Fruit fly (Drosophila melanogaster) whole organism, prepupa: ENCODE measurements around the gene Sodh2.
A peak's percentile ranks its signal among the peaks of the same experiment; 100 is the strongest.

Experiments used
- Blimp-1 ChIP-seq: fragments of 200-800 bp; sonication (Bioruptor generic); optimal IDR thresholded peaks from 3 replicates; lab custom pipeline; 2017; ENCODE audit warnings: missing biosample characterization, missing genetic modification characterization, mild to moderate bottlenecking, moderate library complexity, missing genetic modification reagents
- CG10631 ChIP-seq: fragments of 200-800 bp; sonication (Bioruptor generic); optimal IDR thresholded peaks from 2 replicates; lab custom pipeline; 2016; ENCODE audit warnings: missing biosample characterization, missing genetic modification characterization
- CG10669 ChIP-seq: fragments of 200-800 bp; sonication (Bioruptor generic); optimal IDR thresholded peaks from 3 replicates; lab custom pipeline; 2018; ENCODE audit warnings: missing biosample characterization, mild to moderate bottlenecking, missing genetic modification characterization, moderate library complexity
- CG11294 ChIP-seq: fragments of 200-800 bp; sonication (Bioruptor generic); IDR thresholded peaks from 2 replicates; pipeline ENCODE4 v1.3.6; 2022; ENCODE audit warnings: missing biosample characterization, missing genetic modification characterization
- CG11902 ChIP-seq: fragments of 200-800 bp; sonication (Bioruptor generic); optimal IDR thresholded peaks from 3 replicates; lab custom pipeline; 2016; ENCODE audit warnings: missing biosample characterization, missing genetic modification characterization
- CG15336 ChIP-seq: fragments of 200-800 bp; sonication (Bioruptor generic); IDR thresholded peaks from 2 replicates; pipeline ENCODE4 v1.3.6; 2022; ENCODE audit warnings: missing biosample characterization, missing genetic modification characterization
- CG1621 ChIP-seq: fragments of 200-800 bp; sonication (Bioruptor generic); optimal IDR thresholded peaks from 3 replicates; lab custom pipeline; 2018; ENCODE audit warnings: missing biosample characterization, mild to moderate bottlenecking, missing genetic modification characterization
- CG16779 ChIP-seq: fragments of 200-800 bp; sonication (Bioruptor generic); optimal IDR thresholded peaks from 3 replicates; lab custom pipeline; 2017; ENCODE audit warnings: missing biosample characterization, mild to moderate bottlenecking, missing genetic modification characterization
- CG31627 ChIP-seq: fragments of 200-800 bp; sonication (Bioruptor generic); optimal IDR thresholded peaks from 3 replicates; lab custom pipeline; 2016; ENCODE audit warnings: missing biosample characterization, missing genetic modification characterization
- CG34406 ChIP-seq: fragments of 200-800 bp; sonication (Bioruptor generic); optimal IDR thresholded peaks from 3 replicates; lab custom pipeline; 2016; ENCODE audit warnings: missing biosample characterization, missing genetic modification characterization
- CG4318 ChIP-seq: fragments of 200-800 bp; sonication (Bioruptor generic); optimal IDR thresholded peaks from 3 replicates; lab custom pipeline; 2017; ENCODE audit warnings: missing biosample characterization, mild to moderate bottlenecking, missing genetic modification characterization
- CG6163 ChIP-seq: fragments of 200-800 bp; sonication (Bioruptor generic); IDR thresholded peaks from 3 replicates; pipeline ENCODE4 v1.3.6; 2022; ENCODE audit warnings: missing biosample characterization, missing genetic modification characterization
- CG6792 ChIP-seq: fragments of 200-800 bp; sonication (Bioruptor generic); optimal IDR thresholded peaks from 3 replicates; lab custom pipeline; 2016; ENCODE audit warnings: missing biosample characterization, missing genetic modification characterization
- CG6808 ChIP-seq: fragments of 200-800 bp; sonication (Bioruptor generic); optimal IDR thresholded peaks from 3 replicates; lab custom pipeline; 2017; ENCODE audit warnings: missing biosample characterization, missing genetic modification characterization, mild to moderate bottlenecking, moderate library complexity, missing genetic modification reagents
- CG6854 ChIP-seq: fragments of 200-800 bp; sonication (Bioruptor generic); optimal IDR thresholded peaks from 2 replicates; lab custom pipeline; 2017; ENCODE audit warnings: missing biosample characterization, mild to moderate bottlenecking, missing genetic modification characterization
- CG7368 ChIP-seq: fragments of 200-800 bp; sonication (Bioruptor generic); optimal IDR thresholded peaks from 3 replicates; lab custom pipeline; 2016; ENCODE audit warnings: missing biosample characterization, missing genetic modification characterization
- CG8119 ChIP-seq: fragments of 200-800 bp; sonication (Bioruptor generic); IDR thresholded peaks from 3 replicates; pipeline ENCODE4 v1.3.6; 2022; ENCODE audit warnings: missing biosample characterization, missing genetic modification characterization
- CG8319 ChIP-seq: fragments of 200-800 bp; sonication (Bioruptor generic); optimal IDR thresholded peaks from 3 replicates; lab custom pipeline; 2016; ENCODE audit warnings: missing biosample characterization, missing genetic modification characterization
- CG8632 ChIP-seq: fragments of 200-800 bp; sonication (Bioruptor generic); optimal IDR thresholded peaks from 3 replicates; lab custom pipeline; 2016; ENCODE audit warnings: missing biosample characterization, missing genetic modification characterization
- CG9139 ChIP-seq: fragments of 200-800 bp; sonication (Bioruptor generic); optimal IDR thresholded peaks from 3 replicates; lab custom pipeline; 2017; ENCODE audit warnings: missing biosample characterization, mild to moderate bottlenecking, missing genetic modification characterization
- Eip75B ChIP-seq: fragments of 200-800 bp; sonication (Bioruptor generic); optimal IDR thresholded peaks from 3 replicates; lab custom pipeline; 2016; ENCODE audit warnings: missing biosample characterization, missing genetic modification characterization
- Eip78C ChIP-seq: fragments of 200-800 bp; sonication (Bioruptor generic); peaks from one replicate; lab custom pipeline; 2016; ENCODE audit warnings: missing biosample characterization, missing genetic modification characterization
- Eip93F ChIP-seq: fragments of 200-800 bp; sonication (Bioruptor generic); optimal IDR thresholded peaks from 2 replicates; lab custom pipeline; 2016; ENCODE audit warnings: missing biosample characterization, mild to moderate bottlenecking, missing genetic modification characterization
- Ets21C ChIP-seq: fragments of 200-800 bp; sonication (Bioruptor generic); optimal IDR thresholded peaks from 3 replicates; lab custom pipeline; 2016; ENCODE audit warnings: missing biosample characterization, missing genetic modification characterization
- Ets96B ChIP-seq: fragments of 200-800 bp; optimal IDR thresholded peaks from 2 replicates; lab custom pipeline; 2019; ENCODE audit warnings: missing biosample characterization, mild to moderate bottlenecking, missing genetic modification characterization, moderate library complexity
- Gug ChIP-seq: fragments of 200-800 bp; sonication (Bioruptor generic); IDR thresholded peaks from 2 replicates; pipeline ENCODE4 v1.3.6; 2022; ENCODE audit warnings: missing biosample characterization, missing genetic modification characterization
- Hr39 ChIP-seq: fragments of 200-800 bp; sonication (Bioruptor generic); optimal IDR thresholded peaks from 2 replicates; lab custom pipeline; 2016; ENCODE audit warnings: missing biosample characterization, missing genetic modification characterization
- Hr4 ChIP-seq: fragments of 200-800 bp; sonication (Bioruptor generic); optimal IDR thresholded peaks from 3 replicates; lab custom pipeline; 2016; ENCODE audit warnings: missing biosample characterization, missing genetic modification characterization
- Lpt ChIP-seq: fragments of 200-800 bp; sonication (Bioruptor generic); optimal IDR thresholded peaks from 3 replicates; lab custom pipeline; 2016; ENCODE audit warnings: missing biosample characterization, missing genetic modification characterization
- Met ChIP-seq: fragments of 200-800 bp; sonication (Bioruptor generic); optimal IDR thresholded peaks from 3 replicates; lab custom pipeline; 2016; ENCODE audit warnings: missing biosample characterization, missing genetic modification characterization
- Smox ChIP-seq: fragments of 200-800 bp; sonication (Bioruptor generic); optimal IDR thresholded peaks from 3 replicates; lab custom pipeline; 2016; ENCODE audit warnings: missing biosample characterization, missing genetic modification characterization
- Sox102F ChIP-seq: fragments of 200-800 bp; sonication (Bioruptor generic); optimal IDR thresholded peaks from 2 replicates; lab custom pipeline; 2016; ENCODE audit warnings: missing biosample characterization, mild to moderate bottlenecking, missing genetic modification characterization
- Sox14 ChIP-seq: fragments of 200-800 bp; sonication (Bioruptor generic); optimal IDR thresholded peaks from 3 replicates; lab custom pipeline; 2016; ENCODE audit warnings: missing biosample characterization, missing genetic modification characterization
- Sox15 ChIP-seq: fragments of 200-800 bp; sonication (Bioruptor generic); optimal IDR thresholded peaks from 3 replicates; lab custom pipeline; 2016; ENCODE audit warnings: missing biosample characterization, missing genetic modification characterization
- achi ChIP-seq: fragments of 200-800 bp; sonication (Bioruptor generic); optimal IDR thresholded peaks from 3 replicates; lab custom pipeline; 2016; ENCODE audit warnings: missing biosample characterization, missing genetic modification characterization
- acj6 ChIP-seq: fragments of 200-800 bp; sonication (Bioruptor generic); optimal IDR thresholded peaks from 3 replicates; lab custom pipeline; 2016; ENCODE audit warnings: missing biosample characterization, missing genetic modification characterization
- cyc ChIP-seq: fragments of 200-800 bp; sonication (Bioruptor generic); optimal IDR thresholded peaks from 3 replicates; lab custom pipeline; 2016; ENCODE audit warnings: missing biosample characterization, missing genetic modification characterization
- dac ChIP-seq: fragments of 200-800 bp; sonication (Bioruptor generic); optimal IDR thresholded peaks from 2 replicates; lab custom pipeline; 2017; ENCODE audit warnings: missing biosample characterization, mild to moderate bottlenecking, missing genetic modification characterization
- dsx ChIP-seq: fragments of 200-800 bp; optimal IDR thresholded peaks from 3 replicates; lab custom pipeline; 2019; ENCODE audit warnings: missing biosample characterization, mild to moderate bottlenecking, missing genetic modification characterization, moderate library complexity; ENCODE audit not compliant: poor library complexity, severe bottlenecking
- eg ChIP-seq: fragments of 200-800 bp; sonication (Bioruptor generic); IDR thresholded peaks from 3 replicates; pipeline ENCODE4 v1.3.6; 2022; ENCODE audit warnings: missing biosample characterization, missing genetic modification characterization
- esn ChIP-seq: fragments of 200-800 bp; sonication (Bioruptor generic); optimal IDR thresholded peaks from 2 replicates; lab custom pipeline; 2016; ENCODE audit warnings: missing biosample characterization, mild to moderate bottlenecking, missing genetic modification characterization, moderate library complexity
- fd59A ChIP-seq: fragments of 200-800 bp; sonication (Bioruptor generic); optimal IDR thresholded peaks from 2 replicates; lab custom pipeline; 2017; ENCODE audit warnings: missing biosample characterization, mild to moderate bottlenecking, missing genetic modification characterization, missing genetic modification reagents
- fd85E ChIP-seq: fragments of 200-800 bp; sonication (Bioruptor generic); optimal IDR thresholded peaks from 3 replicates; lab custom pipeline; 2016; ENCODE audit warnings: missing biosample characterization, missing genetic modification characterization
- fkh ChIP-seq: fragments of 200-800 bp; sonication (Bioruptor generic); optimal IDR thresholded peaks from 3 replicates; lab custom pipeline; 2017; ENCODE audit warnings: missing biosample characterization, mild to moderate bottlenecking, missing genetic modification characterization, moderate library complexity
- lz ChIP-seq: fragments of 200-800 bp; sonication (Bioruptor generic); optimal IDR thresholded peaks from 3 replicates; lab custom pipeline; 2016; ENCODE audit warnings: missing biosample characterization, missing genetic modification characterization
- net ChIP-seq: fragments of 200-800 bp; sonication (Bioruptor generic); optimal IDR thresholded peaks from 3 replicates; lab custom pipeline; 2016; ENCODE audit warnings: missing biosample characterization, missing genetic modification characterization
- pdm3 ChIP-seq: fragments of 200-800 bp; sonication (Bioruptor generic); optimal IDR thresholded peaks from 3 replicates; lab custom pipeline; 2016; ENCODE audit warnings: missing biosample characterization, missing genetic modification characterization
- salr ChIP-seq, 2 experiments: fragments of 200-800 bp; sonication (Bioruptor generic); optimal IDR thresholded peaks; 3 replicates each; lab custom pipeline; 2016 to 2018; ENCODE audit warnings: missing biosample characterization in 2 of 2, missing genetic modification characterization in 2 of 2, mild to moderate bottlenecking in 1 of 2
- spab ChIP-seq: fragments of 200-800 bp; sonication (Bioruptor generic); optimal IDR thresholded peaks from 2 replicates; lab custom pipeline; 2017; ENCODE audit warnings: missing biosample characterization, mild to moderate bottlenecking, missing genetic modification characterization, missing genetic modification reagents
- svp ChIP-seq: fragments of 200-800 bp; sonication (Bioruptor generic); peaks from one replicate; lab custom pipeline; 2016; ENCODE audit warnings: missing biosample characterization, missing genetic modification characterization
- topi ChIP-seq: fragments of 200-800 bp; sonication (Bioruptor generic); optimal IDR thresholded peaks from 3 replicates; lab custom pipeline; 2016; ENCODE audit warnings: missing biosample characterization, missing genetic modification characterization
- vri ChIP-seq: fragments of 200-800 bp; sonication (Bioruptor generic); optimal IDR thresholded peaks from 3 replicates; lab custom pipeline; 2016; ENCODE audit warnings: missing biosample characterization, mild to moderate bottlenecking, missing genetic modification characterization

Gene Sodh2

dm6 chr3R:10881824-10882559, 5.8 kb downstream of the Sodh2 start, which contains the start of gene Tpc1:
Gene Tpc1, minus strand, starts transcription at chr3R:10882188.
- peak; percentile 45 for TF ChIP-seq pdm3 (GFP tag; lab: Kevin White, UChicago)
- peak; percentile 15 for TF ChIP-seq cyc
- TF ChIP-seq Ets21C = peak; percentile 36
- peak; percentile 80 for TF ChIP-seq CG6854
- peak; percentile 42 for TF ChIP-seq Sox102F (GFP tag; lab: Kevin White, UChicago)
- no peak for TF ChIP-seq CG15336
- TF ChIP-seq CG11902 (GFP tag; lab: Kevin White, UChicago) = no peak
- no peak for TF ChIP-seq CG10669 (GFP tag; lab: Kevin White, UChicago)
- no peak for TF ChIP-seq Gug (GFP tag; lab: Robert Waterston, UW)
- TF ChIP-seq CG9139 (GFP tag; lab: Kevin White, UChicago) = no peak
- TF ChIP-seq CG11294 = no peak
- no peak for TF ChIP-seq acj6
- no peak for TF ChIP-seq CG10631
- TF ChIP-seq CG6163 (GFP tag; lab: Robert Waterston, UW) = no peak
- TF ChIP-seq salr (GFP tag; optimal IDR thresholded peaks at IDR 0.05; lab: Kevin White, UChicago) = no peak
- peak; percentile 39 for TF ChIP-seq Met (GFP tag; lab: Kevin White, UChicago)
- TF ChIP-seq Eip78C (GFP tag; lab: Kevin White, UChicago) = peak; percentile 67
- peak; percentile 95 for TF ChIP-seq Blimp-1 (GFP tag; lab: Kevin White, UChicago)
- TF ChIP-seq svp (GFP tag; lab: Kevin White, UChicago) = peak; percentile 65
- TF ChIP-seq CG6808 (GFP tag; lab: Kevin White, UChicago) = no peak
- no peak for TF ChIP-seq fd59A (GFP tag; lab: Kevin White, UChicago)
- no peak for TF ChIP-seq CG34406 (GFP tag; lab: Kevin White, UChicago)
- no peak for TF ChIP-seq CG7368 (GFP tag; lab: Kevin White, UChicago)
- TF ChIP-seq Smox (GFP tag; lab: Kevin White, UChicago) = no peak
- TF ChIP-seq CG4318 = no peak
- no peak for TF ChIP-seq dac (GFP tag; lab: Kevin White, UChicago)
- TF ChIP-seq Eip75B = peak; percentile 21
- TF ChIP-seq esn = peak; percentile 40
- TF ChIP-seq eg (GFP tag; lab: Robert Waterston, UW) = peak; percentile 35; the same call in 1 of the 3 replicates
- TF ChIP-seq CG8632 (GFP tag; lab: Kevin White, UChicago) = no peak
- TF ChIP-seq Hr39 (GFP tag; lab: Kevin White, UChicago) = peak; percentile 51
- peak; percentile 20 for TF ChIP-seq dsx (GFP tag; lab: Kevin White, UChicago)
- peak; percentile 85 for TF ChIP-seq vri (GFP tag; lab: Kevin White, UChicago)
- no peak for TF ChIP-seq CG8319 (GFP tag; lab: Kevin White, UChicago)
- no peak for TF ChIP-seq topi (GFP tag; lab: Kevin White, UChicago)
- TF ChIP-seq CG31627 (GFP tag; lab: Kevin White, UChicago) = peak; percentile 42
- peak; percentile 50 for TF ChIP-seq lz (GFP tag; lab: Kevin White, UChicago)
- no peak for TF ChIP-seq CG1621
- TF ChIP-seq CG8119 (GFP tag; lab: Robert Waterston, UW) = no peak
- peak; percentile 96 for TF ChIP-seq achi (GFP tag; lab: Kevin White, UChicago)
- TF ChIP-seq Sox14 (GFP tag; lab: Kevin White, UChicago) = peak; percentile 65
- no peak for TF ChIP-seq spab (GFP tag; lab: Kevin White, UChicago)
- no peak for TF ChIP-seq fd85E (GFP tag; lab: Kevin White, UChicago)
- TF ChIP-seq CG16779 (tag; lab: Kevin White, UChicago) = no peak
- no peak for TF ChIP-seq Eip93F (GFP tag; lab: Kevin White, UChicago)
- peak; percentile 9 for TF ChIP-seq Ets96B (tag; lab: Kevin White, UChicago)
- TF ChIP-seq CG6792 (GFP tag; lab: Kevin White, UChicago) = no peak
- TF ChIP-seq net (GFP tag; lab: Kevin White, UChicago) = no peak
- no peak for TF ChIP-seq Sox15 (GFP tag; lab: Kevin White, UChicago)
- no peak for TF ChIP-seq Lpt (GFP tag; lab: Kevin White, UChicago)
- peak; percentile 47 for TF ChIP-seq Hr4 (GFP tag; lab: Kevin White, UChicago)
- TF ChIP-seq fkh (GFP tag; lab: Kevin White, UChicago) = no peak
